Worm (Caenorhabditis elegans) whole organism, L1 larva: Measurements from ENCODE around the gene F14D7.12.

Experiments used
- nhr-76 ChIP-seq: sonication (generic microtip); optimal IDR thresholded peaks from 2 replicates; lab custom pipeline; 2017; ENCODE audit warnings: missing biosample characterization, missing genetic modification characterization
- tbx-2 ChIP-seq: sonication (generic microtip); optimal IDR thresholded peaks from 2 replicates; lab custom pipeline; 2016; ENCODE audit warnings: missing genetic modification characterization, missing compliant biosample characterization

- TF ChIP-seq tbx-2 (tag; lab: Kevin White, UChicago) (no peak), nhr-76 (tag; lab: Kevin White, UChicago) (no peak)
Observed at ce11 chrV:14285803-14286202, 14.0 kb upstream of the F14D7.12 start, which contains the start of gene F40G12.11.
